Worm (Caenorhabditis elegans) whole organism, L1 larva: ENCODE results near the gene F08F8.11.

Experiments
- aha-1 ChIP-seq: fragments of 150-350 bp; optimal IDR thresholded peaks from 2 replicates; lab custom pipeline; 2014; ENCODE audit warnings: missing biosample characterization, missing genetic modification characterization
- ama-1 ChIP-seq: fragments of 150-350 bp; optimal IDR thresholded peaks from 2 replicates; lab custom pipeline; 2014
- ceh-63 ChIP-seq: fragments of 200-800 bp; sonication (Bioruptor generic); optimal IDR thresholded peaks from 2 replicates; lab custom pipeline; 2018; ENCODE audit warnings: mild to moderate bottlenecking, missing genetic modification characterization, missing compliant biosample characterization
- ceh-8 ChIP-seq: fragments of 200-800 bp; sonication (Bioruptor generic); optimal IDR thresholded peaks from 2 replicates; lab custom pipeline; 2018; ENCODE audit warnings: mild to moderate bottlenecking, missing genetic modification characterization, moderate library complexity, missing compliant biosample characterization
- ceh-82 ChIP-seq, 3 experiments: fragments of 150-350 bp in 1 of 3; sonication (generic microtip) in 2 of 3; optimal IDR thresholded peaks; 2 replicates each; lab custom pipeline; 2014 to 2017; ENCODE audit warnings: missing biosample characterization in 3 of 3, missing genetic modification characterization in 3 of 3
- ceh-88 ChIP-seq: fragments of 200-800 bp; sonication (Bioruptor generic); IDR thresholded peaks from 2 replicates; pipeline ENCODE4 v1.3.6; 2022; ENCODE audit warnings: missing genetic modification characterization, missing compliant biosample characterization
- ces-1 ChIP-seq: fragments of 150-350 bp; optimal IDR thresholded peaks from 2 replicates; lab custom pipeline; 2014; ENCODE audit warnings: missing biosample characterization, missing genetic modification reagents, missing genetic modification characterization
- dpl-1 ChIP-seq, 3 experiments: fragments of 150-350 bp in 2 of 3; sonication (generic microtip) in 1 of 3; optimal IDR thresholded peaks; 2 replicates each; lab custom pipeline; 2014 to 2017; ENCODE audit warnings: missing biosample characterization in 3 of 3, missing genetic modification characterization in 3 of 3, missing genetic modification reagents in 3 of 3
- dsc-1 ChIP-seq: sonication (generic microtip); optimal IDR thresholded peaks from 2 replicates; lab custom pipeline; 2016; ENCODE audit warnings: mild to moderate bottlenecking, missing genetic modification characterization, missing compliant biosample characterization
- efl-1 ChIP-seq, 4 experiments: fragments of 150-350 bp; optimal IDR thresholded peaks in 3 of 4; peaks in 1 of 4; 1 replicate in 1 of 4; 2 replicates in 3 of 4; lab custom pipeline; 2014; ENCODE audit warnings: missing biosample characterization in 2 of 4, missing genetic modification characterization in 2 of 4, missing genetic modification reagents in 2 of 4
- elt-2 ChIP-seq: sonication (generic microtip); optimal IDR thresholded peaks from 2 replicates; lab custom pipeline; 2016; ENCODE audit warnings: missing genetic modification characterization, mild to moderate bottlenecking, inconsistent platforms, missing compliant biosample characterization, missing genetic modification reagents
- fkh-10 ChIP-seq: sonication (generic microtip); optimal IDR thresholded peaks from 2 replicates; lab custom pipeline; 2017; ENCODE audit warnings: missing biosample characterization, missing genetic modification reagents, missing genetic modification characterization
- fkh-4 ChIP-seq: sonication (generic microtip); optimal IDR thresholded peaks from 2 replicates; lab custom pipeline; 2016; ENCODE audit warnings: missing compliant biosample characterization, missing genetic modification characterization, borderline replicate concordance
- grh-1 ChIP-seq: fragments of 200-800 bp; sonication (Bioruptor generic); IDR thresholded peaks from 2 replicates; pipeline ENCODE4 v1.3.6; 2022; ENCODE audit warnings: missing genetic modification reagents, missing genetic modification characterization, missing compliant biosample characterization
- hlh-17 ChIP-seq: fragments of 200-800 bp; sonication (Bioruptor generic); optimal IDR thresholded peaks from 2 replicates; lab custom pipeline; 2018; ENCODE audit warnings: missing genetic modification characterization, mild to moderate bottlenecking, missing compliant biosample characterization, moderate library complexity, borderline replicate concordance
- hlh-4 ChIP-seq: sonication (generic microtip); optimal IDR thresholded peaks from 2 replicates; lab custom pipeline; 2016; ENCODE audit warnings: mild to moderate bottlenecking, missing genetic modification characterization, missing compliant biosample characterization
- hpl-2 ChIP-seq: fragments of 150-350 bp; optimal IDR thresholded peaks from 2 replicates; lab custom pipeline; 2014; ENCODE audit warnings: missing biosample characterization, missing genetic modification reagents, missing genetic modification characterization
- lin-13 ChIP-seq: fragments of 150-350 bp; optimal IDR thresholded peaks from 2 replicates; lab custom pipeline; 2014; ENCODE audit warnings: missing biosample characterization, missing genetic modification reagents, missing genetic modification characterization
- lin-14 ChIP-seq: fragments of 200-800 bp; sonication (Bioruptor generic); optimal IDR thresholded peaks from 2 replicates; lab custom pipeline; 2018; ENCODE audit warnings: mild to moderate bottlenecking, missing genetic modification characterization, moderate library complexity, missing compliant biosample characterization
- lin-15B ChIP-seq: fragments of 150-350 bp; sonication (generic microtip); optimal IDR thresholded peaks from 3 replicates; lab custom pipeline; 2014; ENCODE audit warnings: missing biosample characterization, missing genetic modification characterization
- lin-35 ChIP-seq, 2 experiments: fragments of 150-350 bp; optimal IDR thresholded peaks; 2 replicates each; lab custom pipeline; 2014; ENCODE audit warnings: missing biosample characterization in 2 of 2, missing genetic modification characterization in 2 of 2, missing genetic modification reagents in 2 of 2
- lsy-2 ChIP-seq, 2 experiments: fragments of 150-350 bp; optimal IDR thresholded peaks; 2 replicates each; lab custom pipeline; 2014; ENCODE audit warnings: missing biosample characterization in 2 of 2, missing genetic modification characterization in 2 of 2
- mdl-1 ChIP-seq, 2 experiments: fragments of 150-350 bp; optimal IDR thresholded peaks; 2 replicates each; lab custom pipeline; 2014 to 2017; ENCODE audit warnings: missing biosample characterization in 2 of 2, missing genetic modification characterization in 2 of 2, inconsistent platforms in 1 of 2
- mep-1 ChIP-seq: fragments of 150-350 bp; optimal IDR thresholded peaks from 2 replicates; lab custom pipeline; 2014; ENCODE audit warnings: missing biosample characterization, missing genetic modification characterization
- nhr-19 ChIP-seq: fragments of 200-800 bp; sonication (Bioruptor generic); conservative IDR thresholded peaks from 2 replicates; pipeline ENCODE4 v1.3.6; 2022; ENCODE audit warnings: missing genetic modification characterization, missing compliant biosample characterization
- nhr-20 ChIP-seq: sonication (generic microtip); optimal IDR thresholded peaks from 2 replicates; lab custom pipeline; 2016; ENCODE audit warnings: mild to moderate bottlenecking, missing genetic modification characterization, missing compliant biosample characterization
- nhr-28 ChIP-seq: fragments of 150-350 bp; optimal IDR thresholded peaks from 2 replicates; lab custom pipeline; 2014; ENCODE audit warnings: missing biosample characterization, missing genetic modification characterization
- nhr-71 ChIP-seq: sonication (generic microtip); optimal IDR thresholded peaks from 2 replicates; lab custom pipeline; 2016; ENCODE audit warnings: mild to moderate bottlenecking, missing genetic modification characterization, moderate library complexity, missing compliant biosample characterization
- nhr-76 ChIP-seq: sonication (generic microtip); optimal IDR thresholded peaks from 2 replicates; lab custom pipeline; 2017; ENCODE audit warnings: missing biosample characterization, missing genetic modification characterization
- nhr-77 ChIP-seq: fragments of 150-350 bp; optimal IDR thresholded peaks from 2 replicates; lab custom pipeline; 2014; ENCODE audit warnings: missing biosample characterization, missing genetic modification characterization
- nhr-84 ChIP-seq: sonication (generic microtip); optimal IDR thresholded peaks from 2 replicates; lab custom pipeline; 2017; ENCODE audit warnings: missing biosample characterization, missing genetic modification characterization
- nhr-85 ChIP-seq: sonication (generic microtip); peaks from one replicate; lab custom pipeline; 2016; ENCODE audit warnings: missing genetic modification characterization, inconsistent platforms, missing compliant biosample characterization
- nhr-90 ChIP-seq: sonication (generic microtip); optimal IDR thresholded peaks from 2 replicates; lab custom pipeline; 2016; ENCODE audit warnings: mild to moderate bottlenecking, missing genetic modification characterization, missing compliant biosample characterization; ENCODE audit not compliant: poor library complexity
- pag-3 ChIP-seq: sonication (generic microtip); optimal IDR thresholded peaks from 2 replicates; lab custom pipeline; 2017; ENCODE audit warnings: missing genetic modification characterization, mild to moderate bottlenecking, missing compliant biosample characterization, antibody characterized with exemption, borderline replicate concordance; ENCODE audit not compliant: insufficient read depth
- pqm-1 ChIP-seq: sonication (generic microtip); optimal IDR thresholded peaks from 3 replicates; lab custom pipeline; 2017; ENCODE audit warnings: missing biosample characterization, missing genetic modification characterization
- rnt-1 ChIP-seq: sonication (generic microtip); optimal IDR thresholded peaks from 2 replicates; lab custom pipeline; 2016; ENCODE audit warnings: mild to moderate bottlenecking, missing genetic modification characterization, moderate library complexity, missing compliant biosample characterization
- skn-1 ChIP-seq: fragments of 150-350 bp; optimal IDR thresholded peaks from 2 replicates; lab custom pipeline; 2014; ENCODE audit warnings: missing biosample characterization, missing genetic modification characterization
- snu-23 ChIP-seq: sonication (generic microtip); optimal IDR thresholded peaks from 2 replicates; lab custom pipeline; 2016; ENCODE audit warnings: missing genetic modification characterization, missing compliant biosample characterization
- swsn-7 ChIP-seq: sonication (generic microtip); optimal IDR thresholded peaks from 2 replicates; lab custom pipeline; 2016; ENCODE audit warnings: missing genetic modification characterization, missing compliant biosample characterization
- tbx-2 ChIP-seq: sonication (generic microtip); optimal IDR thresholded peaks from 2 replicates; lab custom pipeline; 2016; ENCODE audit warnings: missing genetic modification characterization, missing compliant biosample characterization
- unc-130 ChIP-seq: fragments of 150-350 bp; optimal IDR thresholded peaks from 2 replicates; lab custom pipeline; 2017; ENCODE audit warnings: missing biosample characterization, missing genetic modification characterization, inconsistent platforms
- unc-62 ChIP-seq: fragments of 150-350 bp; optimal IDR thresholded peaks from 2 replicates; lab custom pipeline; 2014; ENCODE audit warnings: missing biosample characterization, missing genetic modification reagents, missing genetic modification characterization
- unc-98 ChIP-seq: fragments of 200-800 bp; sonication (Bioruptor generic); IDR thresholded peaks from 2 replicates; pipeline ENCODE4 v1.3.6; 2022; ENCODE audit warnings: missing genetic modification characterization, missing compliant biosample characterization
- vab-15 ChIP-seq: sonication (generic microtip); optimal IDR thresholded peaks from 2 replicates; lab custom pipeline; 2017; ENCODE audit warnings: missing genotype, mild to moderate bottlenecking, missing genetic modification characterization, missing compliant biosample characterization
- zag-1 ChIP-seq: fragments of 150-350 bp; optimal IDR thresholded peaks from 2 replicates; lab custom pipeline; 2014; ENCODE audit warnings: missing biosample characterization, missing genetic modification characterization
- ztf-11 ChIP-seq, 2 experiments: sonication (generic microtip); optimal IDR thresholded peaks; 2 replicates each; lab custom pipeline; 2016 to 2017; ENCODE audit warnings: missing genetic modification characterization in 2 of 2, missing biosample characterization in 1 of 2, missing compliant biosample characterization in 1 of 2
- ztf-4 ChIP-seq: fragments of 150-350 bp; optimal IDR thresholded peaks from 2 replicates; lab custom pipeline; 2014; ENCODE audit warnings: missing biosample characterization, missing genetic modification characterization

The F08F8.11 gene

ce11 chrIII:7374681-7375271 is 9.1 kb downstream of the F08F8.11 start, which contains the start of gene mml-1:
TSS of gene mml-1 (minus strand) at chrIII:7374731.
- peak in 1 of 3 experiments; percentile 3 for TF ChIP-seq dpl-1 (GFP tag; optimal IDR thresholded peaks at IDR 0.05; lab: Kevin White, UChicago)
- peak; percentile 22 for TF ChIP-seq snu-23
- no peak for TF ChIP-seq ceh-88 (GFP tag; lab: Robert Waterston, UW)
- TF ChIP-seq ceh-63, result no peak
- TF ChIP-seq nhr-71 (tag; lab: Kevin White, UChicago), result peak; percentile 39
- TF ChIP-seq lsy-2 (tag; optimal IDR thresholded peaks at IDR 0.05; lab: Kevin White, UChicago), result peak; percentile 13 to 36
- peak; percentile 14 for TF ChIP-seq lin-13 (GFP tag; lab: Kevin White, UChicago)
- peak; percentile 33 for TF ChIP-seq rnt-1 (tag; lab: Kevin White, UChicago)
- peak; percentile 8 to 42 for TF ChIP-seq lin-35 (GFP tag; optimal IDR thresholded peaks at IDR 0.05; lab: Kevin White, UChicago)
- TF ChIP-seq lin-15B, result no peak
- peak; percentile 11 for TF ChIP-seq nhr-20 (tag; lab: Kevin White, UChicago)
- 0 out of 2 replicates have a peak, but pooled peaks have one; percentile 17 for TF ChIP-seq grh-1
- TF ChIP-seq skn-1 (tag; lab: Kevin White, UChicago), result no peak
- TF ChIP-seq mdl-1 (tag; optimal IDR thresholded peaks at IDR 0.05; lab: Kevin White, UChicago), result peak in 1 of 2 experiments; percentile 21
- peak; percentile 18 for TF ChIP-seq unc-130 (tag; lab: Kevin White, UChicago)
- TF ChIP-seq ceh-8 (GFP tag; lab: Kevin White, UChicago), result no peak
- TF ChIP-seq efl-1 (optimal IDR thresholded peaks at IDR 0.05; lab: Kevin White, UChicago), result peak in 1 of 2 experiments; percentile 21
- TF ChIP-seq efl-1 (GFP tag; optimal IDR thresholded peaks at IDR 0.05 in 1 of 2; lab: Kevin White, UChicago), result peak; percentile 7 to 89
- TF ChIP-seq ceh-82 (tag; optimal IDR thresholded peaks at IDR 0.05; lab: Kevin White, UChicago), result no peak
- no peak for TF ChIP-seq hlh-4 (tag; lab: Kevin White, UChicago)
- peak; percentile 23 for TF ChIP-seq mep-1
- TF ChIP-seq ces-1 (GFP tag; lab: Kevin White, UChicago), result no peak
- no peak for TF ChIP-seq pqm-1
- peak; percentile 56 for TF ChIP-seq lin-14 (GFP tag; lab: Kevin White, UChicago)
- TF ChIP-seq nhr-85, result no peak
- no peak for TF ChIP-seq nhr-76 (tag; lab: Kevin White, UChicago)
- TF ChIP-seq, all 84 proteins: peak for 14

ce11 chrIII:7375434-7375833 is 9.7 kb downstream of the F08F8.11 start:
- no peak for TF ChIP-seq aha-1 (tag; lab: Kevin White, UChicago)
- TF ChIP-seq ztf-4, result no peak
- TF ChIP-seq ztf-11 (tag; optimal IDR thresholded peaks at IDR 0.05; lab: Kevin White, UChicago), result no peak
- TF ChIP-seq ceh-82 (tag; optimal IDR thresholded peaks at IDR 0.05; lab: Kevin White, UChicago), result no peak
- TF ChIP-seq dpl-1 (GFP tag; optimal IDR thresholded peaks at IDR 0.05; lab: Kevin White, UChicago), result peak in 1 of 3 experiments; percentile 15
- no peak for TF ChIP-seq zag-1 (tag; lab: Kevin White, UChicago)
- no peak for TF ChIP-seq fkh-10
- TF ChIP-seq lin-14 (GFP tag; lab: Kevin White, UChicago), result peak; percentile 53
- no peak for TF ChIP-seq unc-98 (GFP tag; lab: Robert Waterston, UW)
- no peak for TF ChIP-seq hlh-17 (GFP tag; lab: Kevin White, UChicago)
- TF ChIP-seq tbx-2 (tag; lab: Kevin White, UChicago), result peak; percentile 1
- TF ChIP-seq nhr-28, result no peak
- TF ChIP-seq nhr-84, result no peak
- no peak for TF ChIP-seq lsy-2 (tag; optimal IDR thresholded peaks at IDR 0.05; lab: Kevin White, UChicago)
- TF ChIP-seq nhr-19 (GFP tag; lab: Robert Waterston, UW), result peak; percentile 27; the same call in 1 of the 2 replicates
- 0 out of 2 replicates have a peak, but pooled peaks have one; percentile 9 for TF ChIP-seq grh-1
- TF ChIP-seq vab-15 (tag; lab: Kevin White, UChicago), result peak; percentile 73
- no peak for TF ChIP-seq skn-1 (tag; lab: Kevin White, UChicago)
- TF ChIP-seq pag-3 (tag; lab: Kevin White, UChicago), result no peak
- TF ChIP-seq nhr-71 (tag; lab: Kevin White, UChicago), result peak; percentile 52
- TF ChIP-seq swsn-7 (tag; lab: Kevin White, UChicago), result no peak
- peak; percentile 48 for TF ChIP-seq snu-23
- TF ChIP-seq dsc-1 (tag; lab: Kevin White, UChicago), result no peak
- peak in 1 of 2 experiments; percentile 58 for TF ChIP-seq lin-35 (GFP tag; optimal IDR thresholded peaks at IDR 0.05; lab: Kevin White, UChicago)
- TF ChIP-seq nhr-77 (tag; lab: Kevin White, UChicago), result no peak
- no peak for TF ChIP-seq fkh-4 (tag; lab: Kevin White, UChicago)
- TF ChIP-seq unc-62 (GFP tag; lab: Kevin White, UChicago), result no peak
- no peak for TF ChIP-seq hpl-2 (GFP tag; lab: Kevin White, UChicago)
- TF ChIP-seq ama-1, result peak; percentile 61
- peak in 1 of 2 experiments; percentile 37 for TF ChIP-seq mdl-1 (tag; optimal IDR thresholded peaks at IDR 0.05; lab: Kevin White, UChicago)
- peak; percentile 63 for TF ChIP-seq elt-2 (tag; lab: Kevin White, UChicago)
- TF ChIP-seq nhr-90 (tag; lab: Kevin White, UChicago), result peak; percentile 39
- TF ChIP-seq nhr-76 (tag; lab: Kevin White, UChicago), result no peak
